Fruit fly (Drosophila melanogaster) S2 (cell line): ENCODE measurements around the gene MED14.

Experiments used
- CG8478 ChIP-seq: fragments of >200 bp; optimal IDR thresholded peaks from 2 replicates; lab custom pipeline; 2018
- CTCF ChIP-seq, 2 experiments: fragments of >200 bp; optimal IDR thresholded peaks; 2 replicates each; lab custom pipeline; 2018

- no peak for TF ChIP-seq CG8478 (lab: Kevin White, UChicago)
- no peak for TF ChIP-seq CTCF (optimal IDR thresholded peaks at IDR 0.05; lab: Kevin White, UChicago)
Observed at dm6 chr3L:550082-550827, 42.8 kb upstream of the MED14 start.
